Worm (Caenorhabditis elegans) whole organism, midembryonic: ENCODE results near the gene tag-297.

ENCODE experiments used
- flt-1 ChIP-seq: fragments of 200-800 bp; sonication (Bioruptor generic); IDR thresholded peaks from 2 replicates; pipeline ENCODE4 v1.3.6; 2022; ENCODE audit warnings: missing genetic modification characterization, missing compliant biosample characterization
- klf-2 ChIP-seq: fragments of 200-800 bp; sonication (Bioruptor generic); conservative IDR thresholded peaks from 2 replicates; pipeline ENCODE4 v1.3.6; 2022; ENCODE audit warnings: missing genetic modification reagents, missing genetic modification characterization, missing compliant biosample characterization
- tab-1 ChIP-seq: fragments of 200-800 bp; sonication (Bioruptor generic); IDR thresholded peaks from 2 replicates; pipeline ENCODE4 v1.3.6; 2022; ENCODE audit warnings: missing genetic modification characterization, missing compliant biosample characterization
- ztf-23 ChIP-seq: fragments of 200-800 bp; sonication (Bioruptor generic); IDR thresholded peaks from 2 replicates; pipeline ENCODE4 v1.3.6; 2022; ENCODE audit warnings: missing genetic modification reagents, missing genetic modification characterization, missing compliant biosample characterization
- ztf-29 ChIP-seq: fragments of 200-800 bp; sonication (Bioruptor generic); IDR thresholded peaks from 2 replicates; pipeline ENCODE4 v1.3.6; 2022; ENCODE audit warnings: missing genetic modification reagents, missing genetic modification characterization, missing compliant biosample characterization

ce11 chrII:14635179-14635578, 7.7 kb downstream of the tag-297 start:
- TF ChIP-seq klf-2 (peak; percentile 78; the same call in 1 of the 2 replicates), ztf-23 (GFP tag; lab: Robert Waterston, UW) (peak; percentile 82), ztf-29 (peak; percentile 82), flt-1 (GFP tag; lab: Robert Waterston, UW) (peak; percentile 84), tab-1 (GFP tag; lab: Robert Waterston, UW) (peak; percentile 89)
